Worm (Caenorhabditis elegans) whole organism, L3 larva: ENCODE measurements around the gene fbxb-103.

ENCODE experiments used
- ceh-9 ChIP-seq: sonication (generic microtip); optimal IDR thresholded peaks from 2 replicates; lab custom pipeline; 2018; ENCODE audit warnings: missing biosample characterization, missing genetic modification characterization
- daf-12 ChIP-seq: fragments of 150-350 bp; optimal IDR thresholded peaks from 2 replicates; lab custom pipeline; 2014; ENCODE audit warnings: missing biosample characterization, missing genetic modification reagents, missing genetic modification characterization
- egl-5 ChIP-seq: fragments of 150-350 bp; optimal IDR thresholded peaks from 2 replicates; lab custom pipeline; 2017; ENCODE audit warnings: missing biosample characterization, missing genetic modification reagents, missing genetic modification characterization, inconsistent platforms
- elt-2 ChIP-seq: sonication (generic microtip); optimal IDR thresholded peaks from 2 replicates; lab custom pipeline; 2016; ENCODE audit warnings: missing genetic modification reagents, mild to moderate bottlenecking, missing genetic modification characterization, missing compliant biosample characterization
- lin-39 ChIP-seq: fragments of 150-350 bp; optimal IDR thresholded peaks from 2 replicates; lab custom pipeline; 2018; ENCODE audit warnings: missing biosample characterization, missing genetic modification reagents, missing genetic modification characterization
- nfya-1 ChIP-seq: sonication (generic microtip); optimal IDR thresholded peaks from 2 replicates; lab custom pipeline; 2017; ENCODE audit warnings: missing genetic modification characterization, mild to moderate bottlenecking, missing compliant biosample characterization, antibody characterized with exemption, moderate library complexity; ENCODE audit not compliant: insufficient read depth
- pha-4 ChIP-seq: fragments of 150-350 bp; optimal IDR thresholded peaks from 2 replicates; lab custom pipeline; 2014; ENCODE audit warnings: missing biosample characterization, missing genetic modification reagents, missing genetic modification characterization
- snpc-4 ChIP-seq: fragments of 150-350 bp; optimal IDR thresholded peaks from 2 replicates; lab custom pipeline; 2014; ENCODE audit warnings: missing biosample characterization, missing genetic modification characterization
- unc-39 ChIP-seq: sonication (generic microtip); optimal IDR thresholded peaks from 4 replicates; lab custom pipeline; 2017; ENCODE audit warnings: missing biosample characterization, missing genetic modification characterization

fbxb-103 gene

DNA sequence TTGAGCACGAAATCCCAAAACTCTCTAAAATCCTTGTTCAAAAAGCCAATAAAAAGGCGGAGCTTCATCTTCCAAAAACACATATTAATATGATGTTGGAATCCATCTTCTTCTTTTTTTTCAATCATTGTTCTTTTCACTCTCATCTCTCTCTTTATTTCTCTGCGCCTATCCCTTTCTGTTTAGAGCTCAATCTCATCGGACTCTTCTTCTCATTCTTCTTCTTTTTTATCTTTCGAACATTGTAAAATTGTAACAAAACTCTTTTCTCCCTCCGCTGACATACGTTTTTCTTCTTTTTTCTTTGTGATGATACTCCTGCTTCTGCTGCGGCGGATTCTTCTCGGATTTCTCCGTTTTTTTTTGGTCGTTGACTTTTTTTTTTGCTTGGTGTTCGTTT, 49.8 kb downstream of the fbxb-103 start:
- TF ChIP-seq daf-12 (tag; lab: Kevin White, UChicago) = no peak
- no peak for TF ChIP-seq lin-39 (tag; lab: Kevin White, UChicago)
- TF ChIP-seq snpc-4 (tag; lab: Kevin White, UChicago) = peak; percentile 38
- TF ChIP-seq egl-5 = peak; percentile 6
- TF ChIP-seq nfya-1 (tag; lab: Kevin White, UChicago) = peak; percentile 60

DNA sequence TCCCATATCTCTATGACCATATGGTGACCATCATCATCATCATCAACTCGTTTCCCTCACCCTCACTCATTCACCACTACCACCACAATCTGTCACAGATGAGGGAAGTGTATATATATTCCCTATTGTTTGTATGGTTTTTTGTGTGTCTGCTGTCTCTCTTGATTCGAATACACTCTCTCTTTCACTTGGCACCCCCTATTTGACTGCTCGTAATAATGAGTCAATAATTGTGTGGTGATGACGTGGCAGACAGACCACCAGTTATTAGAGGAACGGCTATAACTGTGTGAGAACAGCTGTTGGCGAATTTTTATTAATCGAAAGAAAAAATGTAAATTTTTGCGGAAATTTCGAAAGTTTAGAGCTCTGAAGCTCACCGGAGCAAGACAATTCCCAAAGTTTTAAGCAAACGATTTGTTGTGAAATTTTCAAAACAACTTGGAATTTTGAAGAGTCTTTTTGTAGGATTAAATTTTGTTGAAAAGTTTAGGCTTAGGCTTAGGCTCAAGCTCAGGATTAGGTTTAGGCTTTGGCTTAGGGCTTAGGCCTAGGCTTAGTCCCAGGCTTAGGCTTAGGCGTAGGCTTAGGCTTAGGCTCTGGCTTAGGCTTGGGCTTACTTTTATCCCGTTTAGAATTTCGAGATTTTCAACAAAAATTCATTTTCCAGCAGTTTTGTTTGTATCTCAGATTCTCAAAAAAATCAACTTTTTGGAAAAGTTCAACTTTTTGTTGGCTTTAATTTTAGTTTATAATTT, 50.7 kb downstream of the fbxb-103 start:
- TF ChIP-seq unc-39 (tag; lab: Kevin White, UChicago) (no peak), pha-4 (peak; percentile 69), ceh-9 (tag; lab: Kevin White, UChicago) (no peak), elt-2 (tag; lab: Kevin White, UChicago) (no peak)
- TF ChIP-seq, all 47 proteins: peak for 1
